Worm (Caenorhabditis elegans) whole organism, L1 larva: ENCODE data around the gene wrt-2.

Source experiments
- C16A3.4 ChIP-seq: fragments of 150-350 bp; optimal IDR thresholded peaks from 2 replicates; lab custom pipeline; 2014; ENCODE audit warnings: missing biosample characterization, missing genetic modification characterization
- F16B12.6 ChIP-seq: fragments of 150-350 bp; optimal IDR thresholded peaks from 2 replicates; lab custom pipeline; 2014; ENCODE audit warnings: missing biosample characterization, missing genetic modification characterization
- Y116A8C.19 ChIP-seq: sonication (generic microtip); optimal IDR thresholded peaks from 2 replicates; lab custom pipeline; 2016; ENCODE audit warnings: missing compliant biosample characterization, missing genetic modification characterization, borderline replicate concordance
- aha-1 ChIP-seq: fragments of 150-350 bp; optimal IDR thresholded peaks from 2 replicates; lab custom pipeline; 2014; ENCODE audit warnings: missing biosample characterization, missing genetic modification characterization
- ama-1 ChIP-seq: fragments of 150-350 bp; optimal IDR thresholded peaks from 2 replicates; lab custom pipeline; 2014
- blmp-1 ChIP-seq: fragments of 150-350 bp; optimal IDR thresholded peaks from 2 replicates; lab custom pipeline; 2014; ENCODE audit warnings: missing biosample characterization, missing genetic modification characterization
- ceh-63 ChIP-seq: fragments of 200-800 bp; sonication (Bioruptor generic); optimal IDR thresholded peaks from 2 replicates; lab custom pipeline; 2018; ENCODE audit warnings: mild to moderate bottlenecking, missing genetic modification characterization, missing compliant biosample characterization
- ceh-8 ChIP-seq: fragments of 200-800 bp; sonication (Bioruptor generic); optimal IDR thresholded peaks from 2 replicates; lab custom pipeline; 2018; ENCODE audit warnings: mild to moderate bottlenecking, missing genetic modification characterization, moderate library complexity, missing compliant biosample characterization
- ceh-82 ChIP-seq, 3 experiments: fragments of 150-350 bp in 1 of 3; sonication (generic microtip) in 2 of 3; optimal IDR thresholded peaks; 2 replicates each; lab custom pipeline; 2014 to 2017; ENCODE audit warnings: missing biosample characterization in 3 of 3, missing genetic modification characterization in 3 of 3
- ceh-88 ChIP-seq: fragments of 200-800 bp; sonication (Bioruptor generic); IDR thresholded peaks from 2 replicates; pipeline ENCODE4 v1.3.6; 2022; ENCODE audit warnings: missing genetic modification characterization, missing compliant biosample characterization
- ceh-90 ChIP-seq: sonication (generic microtip); optimal IDR thresholded peaks from 2 replicates; lab custom pipeline; 2016; ENCODE audit warnings: missing genetic modification characterization, missing compliant biosample characterization
- ces-1 ChIP-seq: fragments of 150-350 bp; optimal IDR thresholded peaks from 2 replicates; lab custom pipeline; 2014; ENCODE audit warnings: missing biosample characterization, missing genetic modification reagents, missing genetic modification characterization
- dsc-1 ChIP-seq: sonication (generic microtip); optimal IDR thresholded peaks from 2 replicates; lab custom pipeline; 2016; ENCODE audit warnings: mild to moderate bottlenecking, missing genetic modification characterization, missing compliant biosample characterization
- efl-3 ChIP-seq: fragments of 200-800 bp; sonication (Bioruptor generic); optimal IDR thresholded peaks from 2 replicates; lab custom pipeline; 2018; ENCODE audit warnings: mild to moderate bottlenecking, missing genetic modification characterization, missing compliant biosample characterization
- elt-3 ChIP-seq, 6 experiments: fragments of 150-350 bp in 1 of 6; sonication (generic microtip); optimal IDR thresholded peaks; 2 replicates each; lab custom pipeline; 2017 to 2018; ENCODE audit warnings: missing biosample characterization in 6 of 6, missing genetic modification characterization in 6 of 6, inconsistent platforms in 1 of 6
- ets-5 ChIP-seq: fragments of 200-800 bp; sonication (Bioruptor generic); IDR thresholded peaks from 2 replicates; pipeline ENCODE4 v1.3.6; 2022; ENCODE audit warnings: missing genetic modification characterization, missing compliant biosample characterization
- fkh-10 ChIP-seq: sonication (generic microtip); optimal IDR thresholded peaks from 2 replicates; lab custom pipeline; 2017; ENCODE audit warnings: missing biosample characterization, missing genetic modification reagents, missing genetic modification characterization
- fkh-4 ChIP-seq: sonication (generic microtip); optimal IDR thresholded peaks from 2 replicates; lab custom pipeline; 2016; ENCODE audit warnings: missing compliant biosample characterization, missing genetic modification characterization, borderline replicate concordance
- fkh-8 ChIP-seq: sonication (generic microtip); optimal IDR thresholded peaks from 2 replicates; lab custom pipeline; 2016; ENCODE audit warnings: mild to moderate bottlenecking, missing genetic modification characterization, missing compliant biosample characterization
- fos-1 ChIP-seq: fragments of 150-350 bp; optimal IDR thresholded peaks from 2 replicates; lab custom pipeline; 2014; ENCODE audit warnings: missing biosample characterization, missing genetic modification characterization
- grh-1 ChIP-seq: fragments of 200-800 bp; sonication (Bioruptor generic); IDR thresholded peaks from 2 replicates; pipeline ENCODE4 v1.3.6; 2022; ENCODE audit warnings: missing genetic modification reagents, missing genetic modification characterization, missing compliant biosample characterization
- hlh-17 ChIP-seq: fragments of 200-800 bp; sonication (Bioruptor generic); optimal IDR thresholded peaks from 2 replicates; lab custom pipeline; 2018; ENCODE audit warnings: missing genetic modification characterization, mild to moderate bottlenecking, missing compliant biosample characterization, moderate library complexity, borderline replicate concordance
- hlh-4 ChIP-seq: sonication (generic microtip); optimal IDR thresholded peaks from 2 replicates; lab custom pipeline; 2016; ENCODE audit warnings: mild to moderate bottlenecking, missing genetic modification characterization, missing compliant biosample characterization
- irx-1 ChIP-seq: sonication (generic microtip); optimal IDR thresholded peaks from 2 replicates; lab custom pipeline; 2016; ENCODE audit warnings: missing genetic modification characterization, missing compliant biosample characterization
- jun-1 ChIP-seq: fragments of 150-350 bp; optimal IDR thresholded peaks from 2 replicates; lab custom pipeline; 2014; ENCODE audit warnings: missing biosample characterization, missing genetic modification reagents, missing genetic modification characterization
- lin-14 ChIP-seq: fragments of 200-800 bp; sonication (Bioruptor generic); optimal IDR thresholded peaks from 2 replicates; lab custom pipeline; 2018; ENCODE audit warnings: mild to moderate bottlenecking, missing genetic modification characterization, moderate library complexity, missing compliant biosample characterization
- lin-39 ChIP-seq: fragments of 150-350 bp; optimal IDR thresholded peaks from 2 replicates; lab custom pipeline; 2014; ENCODE audit warnings: missing biosample characterization, missing genetic modification reagents, missing genetic modification characterization
- lir-3 ChIP-seq: sonication (generic microtip); optimal IDR thresholded peaks from 2 replicates; lab custom pipeline; 2016; ENCODE audit warnings: mild to moderate bottlenecking, missing genetic modification characterization, moderate library complexity, missing compliant biosample characterization; ENCODE audit not compliant: poor library complexity
- lsy-2 ChIP-seq, 2 experiments: fragments of 150-350 bp; optimal IDR thresholded peaks; 2 replicates each; lab custom pipeline; 2014; ENCODE audit warnings: missing biosample characterization in 2 of 2, missing genetic modification characterization in 2 of 2
- mdl-1 ChIP-seq, 2 experiments: fragments of 150-350 bp; optimal IDR thresholded peaks; 2 replicates each; lab custom pipeline; 2014 to 2017; ENCODE audit warnings: missing biosample characterization in 2 of 2, missing genetic modification characterization in 2 of 2, inconsistent platforms in 1 of 2
- mef-2 ChIP-seq: fragments of 150-350 bp; optimal IDR thresholded peaks from 2 replicates; lab custom pipeline; 2014; ENCODE audit warnings: missing biosample characterization, missing genetic modification characterization
- mep-1 ChIP-seq: fragments of 150-350 bp; optimal IDR thresholded peaks from 2 replicates; lab custom pipeline; 2014; ENCODE audit warnings: missing biosample characterization, missing genetic modification characterization
- nhr-11 ChIP-seq: fragments of 150-350 bp; optimal IDR thresholded peaks from 2 replicates; lab custom pipeline; 2014; ENCODE audit warnings: missing biosample characterization, missing genetic modification characterization
- nhr-12 ChIP-seq: sonication (generic microtip); optimal IDR thresholded peaks from 2 replicates; lab custom pipeline; 2017; ENCODE audit warnings: missing biosample characterization, missing genetic modification characterization
- nhr-19 ChIP-seq: fragments of 200-800 bp; sonication (Bioruptor generic); conservative IDR thresholded peaks from 2 replicates; pipeline ENCODE4 v1.3.6; 2022; ENCODE audit warnings: missing genetic modification characterization, missing compliant biosample characterization
- nhr-237 ChIP-seq: fragments of 150-350 bp; optimal IDR thresholded peaks from 2 replicates; lab custom pipeline; 2014; ENCODE audit warnings: missing biosample characterization, missing genetic modification characterization
- nhr-47 ChIP-seq: sonication (generic microtip); optimal IDR thresholded peaks from 2 replicates; lab custom pipeline; 2016; ENCODE audit warnings: mild to moderate bottlenecking, missing genetic modification characterization, moderate library complexity, missing compliant biosample characterization
- nhr-77 ChIP-seq: fragments of 150-350 bp; optimal IDR thresholded peaks from 2 replicates; lab custom pipeline; 2014; ENCODE audit warnings: missing biosample characterization, missing genetic modification characterization
- nhr-84 ChIP-seq: sonication (generic microtip); optimal IDR thresholded peaks from 2 replicates; lab custom pipeline; 2017; ENCODE audit warnings: missing biosample characterization, missing genetic modification characterization
- nhr-85 ChIP-seq: sonication (generic microtip); peaks from one replicate; lab custom pipeline; 2016; ENCODE audit warnings: missing genetic modification characterization, inconsistent platforms, missing compliant biosample characterization
- pag-3 ChIP-seq: sonication (generic microtip); optimal IDR thresholded peaks from 2 replicates; lab custom pipeline; 2017; ENCODE audit warnings: missing genetic modification characterization, mild to moderate bottlenecking, missing compliant biosample characterization, antibody characterized with exemption, borderline replicate concordance; ENCODE audit not compliant: insufficient read depth
- rnt-1 ChIP-seq: sonication (generic microtip); optimal IDR thresholded peaks from 2 replicates; lab custom pipeline; 2016; ENCODE audit warnings: mild to moderate bottlenecking, missing genetic modification characterization, moderate library complexity, missing compliant biosample characterization
- skn-1 ChIP-seq: fragments of 150-350 bp; optimal IDR thresholded peaks from 2 replicates; lab custom pipeline; 2014; ENCODE audit warnings: missing biosample characterization, missing genetic modification characterization
- snpc-4 ChIP-seq: fragments of 150-350 bp; optimal IDR thresholded peaks from 2 replicates; lab custom pipeline; 2014; ENCODE audit warnings: missing biosample characterization, missing genetic modification characterization
- snu-23 ChIP-seq: sonication (generic microtip); optimal IDR thresholded peaks from 2 replicates; lab custom pipeline; 2016; ENCODE audit warnings: missing genetic modification characterization, missing compliant biosample characterization
- sup-37 ChIP-seq: fragments of 200-800 bp; sonication (Bioruptor generic); optimal IDR thresholded peaks from 2 replicates; lab custom pipeline; 2018; ENCODE audit warnings: mild to moderate bottlenecking, missing genetic modification characterization, missing compliant biosample characterization
- swsn-7 ChIP-seq: sonication (generic microtip); optimal IDR thresholded peaks from 2 replicates; lab custom pipeline; 2016; ENCODE audit warnings: missing genetic modification characterization, missing compliant biosample characterization
- tbx-2 ChIP-seq: sonication (generic microtip); optimal IDR thresholded peaks from 2 replicates; lab custom pipeline; 2016; ENCODE audit warnings: missing genetic modification characterization, missing compliant biosample characterization
- tlp-1 ChIP-seq: fragments of 150-350 bp; optimal IDR thresholded peaks from 2 replicates; lab custom pipeline; 2014; ENCODE audit warnings: missing biosample characterization, missing genetic modification characterization
- unc-30 ChIP-seq: sonication (generic microtip); optimal IDR thresholded peaks from 2 replicates; lab custom pipeline; 2017; ENCODE audit warnings: missing biosample characterization, missing genetic modification characterization
- unc-86 ChIP-seq: sonication (generic microtip); optimal IDR thresholded peaks from 2 replicates; lab custom pipeline; 2016; ENCODE audit warnings: missing genetic modification characterization, missing compliant biosample characterization
- unc-98 ChIP-seq: fragments of 200-800 bp; sonication (Bioruptor generic); IDR thresholded peaks from 2 replicates; pipeline ENCODE4 v1.3.6; 2022; ENCODE audit warnings: missing genetic modification characterization, missing compliant biosample characterization
- vab-15 ChIP-seq: sonication (generic microtip); optimal IDR thresholded peaks from 2 replicates; lab custom pipeline; 2017; ENCODE audit warnings: missing genotype, mild to moderate bottlenecking, missing genetic modification characterization, missing compliant biosample characterization
- zip-4 ChIP-seq: fragments of 200-800 bp; sonication (Bioruptor generic); optimal IDR thresholded peaks from 2 replicates; lab custom pipeline; 2018; ENCODE audit warnings: mild to moderate bottlenecking, missing genetic modification characterization, moderate library complexity, missing compliant biosample characterization
- ztf-4 ChIP-seq: fragments of 150-350 bp; optimal IDR thresholded peaks from 2 replicates; lab custom pipeline; 2014; ENCODE audit warnings: missing biosample characterization, missing genetic modification characterization

The wrt-2 gene

ce11 chrX:3111066-3111465 is 16.9 kb upstream of the wrt-2 start (continued):
- TF ChIP-seq Y116A8C.19 (no peak), nhr-12 (tag; lab: Kevin White, UChicago) (no peak), nhr-77 (tag; lab: Kevin White, UChicago) (no peak), ama-1 (lab: Kevin White, UChicago) (no peak), ceh-82 (tag; optimal IDR thresholded peaks at IDR 0.05; lab: Kevin White, UChicago) (peak in 1 of 3 experiments; percentile 24), nhr-85 (tag; lab: Kevin White, UChicago) (peak; percentile 69), tbx-2 (peak; percentile 66), ets-5 (GFP tag; lab: Robert Waterston, UW) (no peak), nhr-47 (tag; lab: Kevin White, UChicago) (peak; percentile 48), lir-3 (tag; lab: Kevin White, UChicago) (no peak), dsc-1 (tag; lab: Kevin White, UChicago) (peak; percentile 18), vab-15 (no peak), nhr-19 (GFP tag; lab: Robert Waterston, UW) (no peak), rnt-1 (tag; lab: Kevin White, UChicago) (no peak), lin-39 (no peak), nhr-237 (tag; lab: Kevin White, UChicago) (no peak), F16B12.6 (tag; lab: Kevin White, UChicago) (no peak), unc-98 (GFP tag; lab: Robert Waterston, UW) (no peak), tlp-1 (no peak), elt-3 (tag; optimal IDR thresholded peaks at IDR 0.05; lab: Kevin White, UChicago) (no peak), jun-1 (tag; lab: Kevin White, UChicago) (no peak), zip-4 (GFP tag; lab: Kevin White, UChicago) (no peak), snpc-4 (tag; lab: Kevin White, UChicago) (no peak), aha-1 (no peak), sup-37 (GFP tag; lab: Kevin White, UChicago) (no peak), fkh-8 (tag; lab: Kevin White, UChicago) (peak; percentile 70), mef-2 (no peak), lsy-2 (tag; optimal IDR thresholded peaks at IDR 0.05; lab: Kevin White, UChicago) (peak; percentile 1 to 21), lin-14 (GFP tag; lab: Kevin White, UChicago) (peak; percentile 90), blmp-1 (tag; lab: Kevin White, UChicago) (no peak), ceh-63 (GFP tag; lab: Kevin White, UChicago) (no peak), snu-23 (GFP tag; lab: Kevin White, UChicago) (peak; percentile 40), hlh-4 (tag; lab: Kevin White, UChicago) (no peak), swsn-7 (tag; lab: Kevin White, UChicago) (no peak), ces-1 (GFP tag; lab: Kevin White, UChicago) (no peak), unc-30 (tag; lab: Kevin White, UChicago) (no peak), mdl-1 (tag; optimal IDR thresholded peaks at IDR 0.05; lab: Kevin White, UChicago) (peak in 1 of 2 experiments; percentile 50), ztf-4 (no peak), fos-1 (no peak), grh-1 (GFP tag; lab: Robert Waterston, UW) (no peak), skn-1 (tag; lab: Kevin White, UChicago) (no peak), pag-3 (tag; lab: Kevin White, UChicago) (no peak), efl-3 (GFP tag; lab: Kevin White, UChicago) (no peak), fkh-4 (tag; lab: Kevin White, UChicago) (no peak), mep-1 (tag; lab: Kevin White, UChicago) (no peak), fkh-10 (GFP tag; lab: Kevin White, UChicago) (peak; percentile 6), hlh-17 (GFP tag; lab: Kevin White, UChicago) (no peak), nhr-84 (tag; lab: Kevin White, UChicago) (no peak), ceh-88 (GFP tag; lab: Robert Waterston, UW) (no peak), unc-86 (tag; lab: Kevin White, UChicago) (peak; percentile 44), irx-1 (peak; percentile 45), ceh-8 (GFP tag; lab: Kevin White, UChicago) (no peak), nhr-11 (tag; lab: Kevin White, UChicago) (no peak), C16A3.4 (tag; lab: Kevin White, UChicago) (no peak), ceh-90 (tag; lab: Kevin White, UChicago) (no peak)
